Fruit fly (Drosophila melanogaster): ENCODE data around the gene Mob2.
A peak's percentile ranks its signal among the peaks of the same experiment; 100 is the strongest.

- TF ChIP-seq fd96Ca (GFP tag; IDR thresholded peaks at IDR 0.05), result no peak; the same call in 1 of the 3 replicates
- TF ChIP-seq gl (tag; optimal IDR thresholded peaks at IDR 0.05), result peak; percentile 81
- TF ChIP-seq CG15710 (tag; optimal IDR thresholded peaks at IDR 0.05), result peak; percentile 93
- TF ChIP-seq CG32121 (GFP tag; IDR thresholded peaks at IDR 0.05), result peak; percentile 66
- TF ChIP-seq Snoo (tag; optimal IDR thresholded peaks at IDR 0.05), result peak; percentile 78
- TF ChIP-seq D1 (tag; optimal IDR thresholded peaks at IDR 0.05), result peak; percentile 28
- peak; percentile 74 for TF ChIP-seq Ets98B (GFP tag; IDR thresholded peaks at IDR 0.05)
- TF ChIP-seq CG17806 (tag; optimal IDR thresholded peaks at IDR 0.05), result peak; percentile 84
- TF ChIP-seq CG34367 (tag; optimal IDR thresholded peaks at IDR 0.05), result peak; percentile 84
- peak; percentile 91 for TF ChIP-seq CG14655 (GFP tag; optimal IDR thresholded peaks at IDR 0.05)
Observed at dm6 chr3L:11587720-11588580, 25.9 kb upstream of the Mob2 start, which contains the start of gene rt.

Measured in whole organism, pupa.